Worm (Caenorhabditis elegans) whole organism, L3 larva: ENCODE measurements around the gene srd-50.

Experiments
- R02D3.7 ChIP-seq: fragments of 150-350 bp; optimal IDR thresholded peaks from 2 replicates; lab custom pipeline; 2014; ENCODE audit warnings: missing biosample characterization, missing genetic modification characterization
- aly-2 ChIP-seq: fragments of 150-350 bp; optimal IDR thresholded peaks from 2 replicates; lab custom pipeline; 2014; ENCODE audit warnings: missing biosample characterization, missing genetic modification characterization
- ama-1 ChIP-seq: fragments of 150-350 bp; optimal IDR thresholded peaks from 2 replicates; lab custom pipeline; 2018
- ceh-16 ChIP-seq: sonication (generic microtip); optimal IDR thresholded peaks from 2 replicates; lab custom pipeline; 2017; ENCODE audit warnings: missing biosample characterization, missing genetic modification characterization
- ceh-28 ChIP-seq: fragments of 150-350 bp; optimal IDR thresholded peaks from 2 replicates; lab custom pipeline; 2014; ENCODE audit warnings: missing biosample characterization, missing genetic modification reagents, missing genetic modification characterization
- ceh-82 ChIP-seq: fragments of 150-350 bp; optimal IDR thresholded peaks from 2 replicates; lab custom pipeline; 2014; ENCODE audit warnings: missing biosample characterization, missing genetic modification characterization
- ceh-9 ChIP-seq: sonication (generic microtip); optimal IDR thresholded peaks from 2 replicates; lab custom pipeline; 2018; ENCODE audit warnings: missing biosample characterization, missing genetic modification characterization
- egl-27 ChIP-seq: sonication (generic microtip); optimal IDR thresholded peaks from 4 replicates; lab custom pipeline; 2017; ENCODE audit warnings: missing biosample characterization, missing genetic modification reagents, missing genetic modification characterization
- elt-2 ChIP-seq: sonication (generic microtip); optimal IDR thresholded peaks from 2 replicates; lab custom pipeline; 2016; ENCODE audit warnings: missing genetic modification reagents, mild to moderate bottlenecking, missing genetic modification characterization, missing compliant biosample characterization
- elt-3 ChIP-seq, 3 experiments: fragments of 150-350 bp in 1 of 3; sonication (generic microtip) in 2 of 3; optimal IDR thresholded peaks; 2 replicates in 2 of 3; 4 replicates in 1 of 3; lab custom pipeline; 2014 to 2017; ENCODE audit warnings: missing biosample characterization in 3 of 3, missing genetic modification characterization in 3 of 3
- eor-1 ChIP-seq, 2 experiments: fragments of 150-350 bp; optimal IDR thresholded peaks; 2 replicates each; lab custom pipeline; 2014 to 2018; ENCODE audit warnings: missing biosample characterization in 2 of 2, missing genetic modification characterization in 2 of 2
- fkh-2 ChIP-seq: fragments of 150-350 bp; optimal IDR thresholded peaks from 2 replicates; lab custom pipeline; 2014; ENCODE audit warnings: missing biosample characterization, missing genetic modification reagents, missing genetic modification characterization
- hmg-11 ChIP-seq: sonication (generic microtip); optimal IDR thresholded peaks from 2 replicates; lab custom pipeline; 2016; ENCODE audit warnings: missing genetic modification characterization, missing compliant biosample characterization
- jun-1 ChIP-seq: fragments of 150-350 bp; optimal IDR thresholded peaks from 2 replicates; lab custom pipeline; 2014; ENCODE audit warnings: missing biosample characterization, missing genetic modification reagents, missing genetic modification characterization
- lin-15B ChIP-seq: fragments of 150-350 bp; optimal IDR thresholded peaks from 2 replicates; lab custom pipeline; 2014; ENCODE audit warnings: missing biosample characterization, missing genetic modification characterization
- lin-39 ChIP-seq: fragments of 150-350 bp; optimal IDR thresholded peaks from 2 replicates; lab custom pipeline; 2018; ENCODE audit warnings: missing biosample characterization, missing genetic modification reagents, missing genetic modification characterization
- lsy-12 ChIP-seq: sonication (generic microtip); optimal IDR thresholded peaks from 2 replicates; lab custom pipeline; 2016; ENCODE audit warnings: mild to moderate bottlenecking, missing genetic modification characterization, missing compliant biosample characterization
- mdl-1 ChIP-seq: fragments of 150-350 bp; optimal IDR thresholded peaks from 2 replicates; lab custom pipeline; 2014; ENCODE audit warnings: missing biosample characterization, missing genetic modification characterization
- nfya-1 ChIP-seq: sonication (generic microtip); optimal IDR thresholded peaks from 2 replicates; lab custom pipeline; 2017; ENCODE audit warnings: missing genetic modification characterization, mild to moderate bottlenecking, missing compliant biosample characterization, antibody characterized with exemption, moderate library complexity; ENCODE audit not compliant: insufficient read depth
- nhr-11 ChIP-seq: fragments of 150-350 bp; optimal IDR thresholded peaks from 2 replicates; lab custom pipeline; 2014; ENCODE audit warnings: missing biosample characterization, missing genetic modification characterization
- nhr-23 ChIP-seq: fragments of 150-350 bp; optimal IDR thresholded peaks from 2 replicates; lab custom pipeline; 2014; ENCODE audit warnings: missing biosample characterization, missing genetic modification reagents, missing genetic modification characterization
- nhr-25 ChIP-seq: sonication (generic microtip); optimal IDR thresholded peaks from 2 replicates; lab custom pipeline; 2017; ENCODE audit warnings: missing biosample characterization, missing genetic modification characterization
- nhr-28 ChIP-seq: fragments of 150-350 bp; optimal IDR thresholded peaks from 2 replicates; lab custom pipeline; 2014; ENCODE audit warnings: missing biosample characterization, missing genetic modification characterization
- nhr-67 ChIP-seq: fragments of 150-350 bp; optimal IDR thresholded peaks from 2 replicates; lab custom pipeline; 2014; ENCODE audit warnings: missing biosample characterization, missing genetic modification characterization
- nhr-77 ChIP-seq: fragments of 150-350 bp; optimal IDR thresholded peaks from 2 replicates; lab custom pipeline; 2014; ENCODE audit warnings: missing biosample characterization, missing genetic modification characterization
- pqm-1 ChIP-seq: fragments of 150-350 bp; optimal IDR thresholded peaks from 2 replicates; lab custom pipeline; 2017; ENCODE audit warnings: missing biosample characterization, missing genetic modification characterization, inconsistent platforms
- sea-2 ChIP-seq: fragments of 150-350 bp; sonication (generic microtip); optimal IDR thresholded peaks from 4 replicates; lab custom pipeline; 2014; ENCODE audit warnings: missing biosample characterization, missing genetic modification reagents, missing genetic modification characterization
- skn-1 ChIP-seq: fragments of 150-350 bp; optimal IDR thresholded peaks from 2 replicates; lab custom pipeline; 2014; ENCODE audit warnings: missing biosample characterization, missing genetic modification characterization
- tbx-2 ChIP-seq: sonication (generic microtip); optimal IDR thresholded peaks from 2 replicates; lab custom pipeline; 2016; ENCODE audit warnings: mild to moderate bottlenecking, missing genetic modification characterization, missing compliant biosample characterization
- unc-39 ChIP-seq: sonication (generic microtip); optimal IDR thresholded peaks from 4 replicates; lab custom pipeline; 2017; ENCODE audit warnings: missing biosample characterization, missing genetic modification characterization
- unc-62 ChIP-seq: fragments of 150-350 bp; sonication (generic microtip); optimal IDR thresholded peaks from 4 replicates; lab custom pipeline; 2014; ENCODE audit warnings: missing biosample characterization, missing genetic modification reagents, missing genetic modification characterization
- ztf-4 ChIP-seq: fragments of 150-350 bp; optimal IDR thresholded peaks from 2 replicates; lab custom pipeline; 2014; ENCODE audit warnings: missing biosample characterization, missing genetic modification characterization

Gene srd-50

ce11 chrX:13466926-13467866, 14.4 kb downstream of the srd-50 start, which contains the start of gene col-183:
col-183 (minus strand) TSS chrX:13467764.
- no peak for TF ChIP-seq elt-3 (tag; optimal IDR thresholded peaks at IDR 0.05; lab: Kevin White, UChicago)
- no peak for TF ChIP-seq unc-62 (GFP tag; lab: Kevin White, UChicago)
- TF ChIP-seq sea-2 (GFP tag; lab: Kevin White, UChicago): no peak
- TF ChIP-seq ceh-28: no peak

ce11 chrX:13463793-13464192, 17.8 kb downstream of the srd-50 start, which contains the start of gene F02D10.2:
F02D10.2 (minus strand) TSS chrX:13463893.
- TF ChIP-seq fkh-2 (tag; lab: Kevin White, UChicago): no peak
- TF ChIP-seq nhr-28 (tag; lab: Kevin White, UChicago): no peak
- TF ChIP-seq nfya-1 (tag; lab: Kevin White, UChicago): no peak
- no peak for TF ChIP-seq tbx-2 (tag; lab: Kevin White, UChicago)

DNA sequence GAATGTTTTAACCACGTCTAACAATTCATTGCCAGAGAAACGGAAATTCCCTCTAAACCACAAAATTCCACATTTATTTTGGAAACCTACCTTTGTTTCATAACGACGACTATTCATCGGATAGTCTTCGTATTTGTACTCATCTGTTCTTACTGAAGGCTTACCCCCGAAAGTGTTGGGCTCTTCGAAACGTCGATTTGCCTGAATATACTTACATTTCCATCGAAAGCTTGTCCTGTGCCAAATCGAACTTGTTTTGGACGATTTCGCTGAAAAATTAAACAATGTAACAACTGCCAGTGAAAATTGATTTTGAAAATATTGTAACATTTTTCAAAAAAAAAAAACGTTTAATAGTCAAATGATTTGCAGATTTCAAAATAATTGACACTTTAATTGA, 19.1 kb downstream of the srd-50 start, which contains the start of gene F02D10.3:
Gene F02D10.3, minus strand, starts transcription at position 101 of the 400 bp plus-strand sequence.
- no peak for TF ChIP-seq aly-2
- TF ChIP-seq mdl-1 (tag; lab: Kevin White, UChicago): no peak
- no peak for TF ChIP-seq fkh-2 (tag; lab: Kevin White, UChicago)
- no peak for TF ChIP-seq egl-27
- no peak for TF ChIP-seq R02D3.7 (tag; lab: Kevin White, UChicago)
- TF ChIP-seq nhr-67 (tag; lab: Kevin White, UChicago): no peak
- TF ChIP-seq nhr-23: no peak
- no peak for TF ChIP-seq jun-1 (tag; lab: Kevin White, UChicago)
- TF ChIP-seq ama-1 (lab: Kevin White, UChicago): no peak
- TF ChIP-seq ztf-4 (tag; lab: Kevin White, UChicago): no peak
- TF ChIP-seq nhr-25 (tag; lab: Kevin White, UChicago): no peak
- TF ChIP-seq tbx-2 (tag; lab: Kevin White, UChicago): no peak
- no peak for TF ChIP-seq lin-15B
- TF ChIP-seq ceh-9 (tag; lab: Kevin White, UChicago): no peak
- TF ChIP-seq ceh-16 (tag; lab: Kevin White, UChicago): no peak

DNA sequence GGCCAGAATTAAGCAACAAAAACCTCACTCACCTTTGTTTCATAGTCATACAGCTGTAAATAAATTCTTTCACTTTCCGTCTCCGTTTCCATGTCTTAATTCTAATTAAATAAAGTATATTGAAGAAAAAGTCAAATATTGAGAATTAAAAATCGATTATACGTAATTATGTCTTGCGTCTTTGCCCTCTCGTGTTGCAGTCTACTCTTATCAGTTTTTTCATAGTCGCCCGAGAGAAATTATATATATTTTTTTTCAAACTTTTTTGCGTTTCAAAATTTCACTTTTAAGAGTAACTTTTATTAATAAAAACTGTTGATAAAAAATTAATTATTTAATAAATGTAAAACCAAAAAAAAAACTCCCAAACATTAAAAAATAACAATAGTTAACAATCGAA, 25.2 kb downstream of the srd-50 start, which contains the start of gene flr-1:
Gene flr-1, minus strand, starts transcription at position 101 of the 400 bp plus-strand sequence.
- TF ChIP-seq ama-1 (lab: Kevin White, UChicago): no peak
- no peak for TF ChIP-seq nhr-11
- TF ChIP-seq nhr-28 (tag; lab: Kevin White, UChicago): no peak
- TF ChIP-seq mdl-1 (tag; lab: Kevin White, UChicago): no peak
- no peak for TF ChIP-seq lin-15B
- no peak for TF ChIP-seq hmg-11 (tag; lab: Kevin White, UChicago)
- no peak for TF ChIP-seq ceh-28
- no peak for TF ChIP-seq eor-1 (tag; optimal IDR thresholded peaks at IDR 0.05; lab: Kevin White, UChicago)
- TF ChIP-seq lsy-12 (tag; lab: Kevin White, UChicago): no peak
- no peak for TF ChIP-seq nhr-67 (tag; lab: Kevin White, UChicago)
- TF ChIP-seq unc-62 (GFP tag; lab: Kevin White, UChicago): no peak
- TF ChIP-seq nhr-25 (tag; lab: Kevin White, UChicago): no peak
- TF ChIP-seq nhr-23: no peak
- TF ChIP-seq elt-3 (tag; optimal IDR thresholded peaks at IDR 0.05; lab: Kevin White, UChicago): no peak
- TF ChIP-seq unc-39: no peak
- TF ChIP-seq aly-2: no peak
- no peak for TF ChIP-seq nhr-77
- TF ChIP-seq lin-39 (tag; lab: Kevin White, UChicago): no peak
- TF ChIP-seq ceh-16 (tag; lab: Kevin White, UChicago): no peak

DNA sequence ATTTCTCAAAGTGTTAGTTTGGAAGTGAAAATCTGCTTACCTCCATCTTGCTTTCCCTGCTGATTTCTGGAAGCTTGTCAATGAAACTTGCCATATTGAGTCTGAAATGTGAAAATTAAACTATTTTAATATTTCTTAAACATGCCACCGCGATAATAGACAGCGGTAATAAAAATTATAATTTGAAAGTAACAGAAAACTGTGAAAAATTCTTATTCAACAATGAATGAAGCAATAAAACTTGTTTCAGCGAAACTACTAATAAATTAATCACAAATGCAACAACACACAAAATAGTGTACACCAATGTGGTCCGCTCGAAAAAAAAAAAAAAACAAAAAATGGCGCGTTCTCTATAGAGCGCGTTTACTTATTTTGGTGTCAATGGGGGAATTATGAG, 30.0 kb downstream of the srd-50 start, which contains the start of gene F02D10.6:
Gene F02D10.6, minus strand, starts transcription at position 101 of the 400 bp plus-strand sequence.
- TF ChIP-seq ceh-82 (tag; lab: Kevin White, UChicago): no peak
- TF ChIP-seq egl-27: no peak
- no peak for TF ChIP-seq pqm-1 (tag; lab: Kevin White, UChicago)
- no peak for TF ChIP-seq jun-1 (tag; lab: Kevin White, UChicago)
- no peak for TF ChIP-seq elt-2 (tag; lab: Kevin White, UChicago)
- no peak for TF ChIP-seq tbx-2 (tag; lab: Kevin White, UChicago)
- TF ChIP-seq skn-1 (tag; lab: Kevin White, UChicago): no peak
- TF ChIP-seq elt-3 (tag; optimal IDR thresholded peaks at IDR 0.05; lab: Kevin White, UChicago): no peak
